Worm (Caenorhabditis elegans) whole organism, mixed stage, embryonic: Measurements from ENCODE around the gene srg-10.

ENCODE experiments used
- blmp-1 ChIP-seq: fragments of 150-350 bp; optimal IDR thresholded peaks from 2 replicates; lab custom pipeline; 2014; ENCODE audit warnings: missing biosample characterization, missing genetic modification characterization
- nhr-76 ChIP-seq: sonication (generic microtip); optimal IDR thresholded peaks from 2 replicates; lab custom pipeline; 2017; ENCODE audit warnings: missing biosample characterization, missing genetic modification characterization

ce11 chrIII:4720620-4721227, 43.2 kb downstream of the srg-10 start, which contains the start of gene emb-5:
- TF ChIP-seq blmp-1 (no peak), nhr-76 (no peak)
